Worm (Caenorhabditis elegans): ENCODE results near the gene M142.8.

- no peak for TF ChIP-seq ztf-6 (GFP tag; IDR thresholded peaks at IDR 0.05)
- no peak for TF ChIP-seq nfya-1 (tag; optimal IDR thresholded peaks at IDR 0.05; ENCODE audit: borderline replicate concordance, insufficient read depth)
- no peak for TF ChIP-seq ztf-28 (GFP tag; IDR thresholded peaks at IDR 0.05)
- no peak for TF ChIP-seq snpc-4 (GFP tag; optimal IDR thresholded peaks at IDR 0.05)
- no peak for TF ChIP-seq snpc-4 (tag; optimal IDR thresholded peaks at IDR 0.05)
- TF ChIP-seq ama-1 (optimal IDR thresholded peaks at IDR 0.05), result no peak
- no peak for TF ChIP-seq ama-1 (GFP tag; optimal IDR thresholded peaks at IDR 0.05)
- no peak for TF ChIP-seq sdz-38 (tag; optimal IDR thresholded peaks at IDR 0.05)
- no peak for TF ChIP-seq egl-18 (GFP tag; IDR thresholded peaks at IDR 0.05)
- no peak for TF ChIP-seq unc-62 (GFP tag; optimal IDR thresholded peaks at IDR 0.05)
Observed at ce11 chrIII:10908543-10908942, 24.9 kb upstream of the M142.8 start.

Data from whole organism, young adult.